Fruit fly (Drosophila melanogaster) whole organism, embryonic: ENCODE measurements around the gene CG1638.

Source experiments
- Aef1 ChIP-seq: fragments of 200-800 bp; sonication (Bioruptor generic); IDR thresholded peaks from 3 replicates; pipeline ENCODE4 v1.3.6; 2022; ENCODE audit warnings: missing biosample characterization, missing genetic modification characterization
- B-H2 ChIP-seq: fragments of 200-800 bp; sonication (Bioruptor generic); optimal IDR thresholded peaks from 2 replicates; lab custom pipeline; 2018; ENCODE audit warnings: missing biosample characterization, mild to moderate bottlenecking, missing genetic modification characterization
- BEAF-32 ChIP-seq: fragments of 200-800 bp; sonication (Bioruptor generic); optimal IDR thresholded peaks from 3 replicates; lab custom pipeline; 2017; ENCODE audit warnings: missing biosample characterization, missing genetic modification characterization, mild to moderate bottlenecking, moderate library complexity, missing genetic modification reagents
- Bgb ChIP-seq: fragments of 200-800 bp; sonication (Bioruptor generic); IDR thresholded peaks from 2 replicates; pipeline ENCODE4 v1.3.6; 2022; ENCODE audit warnings: missing biosample characterization, missing genetic modification characterization; ENCODE audit not compliant: partially characterized antibody
- BtbVII ChIP-seq: fragments of 200-800 bp; sonication (Bioruptor generic); optimal IDR thresholded peaks from 3 replicates; lab custom pipeline; 2017; ENCODE audit warnings: missing biosample characterization, mild to moderate bottlenecking, missing genetic modification characterization
- CG10654 ChIP-seq: fragments of 200-800 bp; sonication (Bioruptor generic); optimal IDR thresholded peaks from 2 replicates; lab custom pipeline; 2016; ENCODE audit warnings: missing biosample characterization, missing genetic modification characterization
- CG11696 ChIP-seq: fragments of 200-800 bp; sonication (Bioruptor generic); IDR thresholded peaks from 2 replicates; pipeline ENCODE4 v1.3.6; 2022; ENCODE audit warnings: missing biosample characterization, missing genetic modification characterization
- CG14441 ChIP-seq: fragments of 200-800 bp; sonication (Bioruptor generic); IDR thresholded peaks from 2 replicates; pipeline ENCODE4 v1.3.6; 2022; ENCODE audit warnings: missing biosample characterization, missing genetic modification characterization
- CG1529 ChIP-seq: fragments of 200-800 bp; sonication (Bioruptor generic); optimal IDR thresholded peaks from 3 replicates; lab custom pipeline; 2018; ENCODE audit warnings: missing biosample characterization, missing genetic modification characterization
- CG15601 ChIP-seq: fragments of 200-800 bp; sonication (Bioruptor generic); optimal IDR thresholded peaks from 3 replicates; lab custom pipeline; 2019; ENCODE audit warnings: missing biosample characterization, mild to moderate bottlenecking, missing genetic modification characterization, moderate library complexity
- CG18476 ChIP-seq: fragments of 200-800 bp; sonication (Bioruptor generic); optimal IDR thresholded peaks from 2 replicates; lab custom pipeline; 2016; ENCODE audit warnings: missing biosample characterization, mild to moderate bottlenecking, missing genetic modification characterization
- CG18599 ChIP-seq: fragments of 200-800 bp; sonication (Bioruptor generic); optimal IDR thresholded peaks from 3 replicates; lab custom pipeline; 2017; ENCODE audit warnings: missing biosample characterization, missing genetic modification characterization, mild to moderate bottlenecking, moderate library complexity, missing genetic modification reagents
- CG18619 ChIP-seq: fragments of 200-800 bp; sonication (Bioruptor generic); optimal IDR thresholded peaks from 3 replicates; lab custom pipeline; 2017; ENCODE audit warnings: missing biosample characterization, mild to moderate bottlenecking, missing genetic modification characterization
- CG2875 ChIP-seq: fragments of 200-800 bp; sonication (Bioruptor generic); optimal IDR thresholded peaks from 2 replicates; lab custom pipeline; 2017; ENCODE audit warnings: missing biosample characterization, mild to moderate bottlenecking, missing genetic modification characterization, missing genetic modification reagents
- CG2889 ChIP-seq: fragments of 200-800 bp; sonication (Bioruptor generic); IDR thresholded peaks from 3 replicates; pipeline ENCODE4 v1.3.6; 2022; ENCODE audit warnings: missing biosample characterization, missing genetic modification characterization
- CG30403 ChIP-seq: fragments of 200-800 bp; sonication (Bioruptor generic); optimal IDR thresholded peaks from 3 replicates; lab custom pipeline; 2016; ENCODE audit warnings: missing biosample characterization, missing genetic modification characterization
- CG34376 ChIP-seq: fragments of 200-800 bp; sonication (Bioruptor generic); optimal IDR thresholded peaks from 2 replicates; lab custom pipeline; 2018; ENCODE audit warnings: missing biosample characterization, mild to moderate bottlenecking, missing genetic modification characterization
- CG7963 ChIP-seq: fragments of 200-800 bp; sonication (Bioruptor generic); IDR thresholded peaks from 3 replicates; pipeline ENCODE4 v1.3.6; 2022; ENCODE audit warnings: missing biosample characterization, missing genetic modification characterization; ENCODE audit not compliant: partially characterized antibody
- CHES-1-like ChIP-seq: fragments of 200-800 bp; sonication (Bioruptor generic); optimal IDR thresholded peaks from 2 replicates; lab custom pipeline; 2016; ENCODE audit warnings: missing biosample characterization, missing genetic modification characterization
- CrebB ChIP-seq: fragments of 200-800 bp; sonication (Bioruptor generic); optimal IDR thresholded peaks from 3 replicates; lab custom pipeline; 2018; ENCODE audit warnings: missing biosample characterization, mild to moderate bottlenecking, missing genetic modification characterization
- D19A ChIP-seq: fragments of 200-800 bp; optimal IDR thresholded peaks from 3 replicates; lab custom pipeline; 2019; ENCODE audit warnings: missing biosample characterization, mild to moderate bottlenecking, missing genetic modification characterization, moderate library complexity
- Dad ChIP-seq: fragments of 200-800 bp; sonication (Bioruptor generic); optimal IDR thresholded peaks from 3 replicates; lab custom pipeline; 2016; ENCODE audit warnings: missing biosample characterization, missing genetic modification characterization
- Jarid2 ChIP-seq: fragments of 200-800 bp; sonication (Bioruptor generic); optimal IDR thresholded peaks from 3 replicates; lab custom pipeline; 2017; ENCODE audit warnings: mild to moderate bottlenecking, missing biosample characterization, missing genetic modification reagents, missing genetic modification characterization
- Lpt ChIP-seq: fragments of >200 bp; optimal IDR thresholded peaks from 2 replicates; lab custom pipeline; 2018; ENCODE audit warnings: missing biosample characterization, missing genetic modification characterization
- MESR4 ChIP-seq: fragments of 200-800 bp; sonication (Bioruptor generic); optimal IDR thresholded peaks from 2 replicates; lab custom pipeline; 2018; ENCODE audit warnings: missing biosample characterization, mild to moderate bottlenecking, missing genetic modification characterization, moderate library complexity
- Meics ChIP-seq: fragments of 200-800 bp; sonication (Bioruptor generic); optimal IDR thresholded peaks from 2 replicates; lab custom pipeline; 2017; ENCODE audit warnings: missing biosample characterization, mild to moderate bottlenecking, missing genetic modification characterization
- Pdp1 ChIP-seq, 2 experiments: fragments of 200-800 bp; sonication (Bioruptor generic); optimal IDR thresholded peaks; 3 replicates each; lab custom pipeline; 2016; ENCODE audit warnings: missing biosample characterization in 2 of 2, missing genetic modification characterization in 2 of 2, mild to moderate bottlenecking in 1 of 2, moderate library complexity in 1 of 2
- Rx ChIP-seq: fragments of 200-800 bp; sonication (Bioruptor generic); IDR thresholded peaks from 2 replicates; pipeline ENCODE4 v1.3.6; 2022; ENCODE audit warnings: missing biosample characterization, missing genetic modification characterization
- Xbp1 ChIP-seq: fragments of 200-800 bp; sonication (Bioruptor generic); optimal IDR thresholded peaks from 3 replicates; lab custom pipeline; 2016; ENCODE audit warnings: missing biosample characterization, mild to moderate bottlenecking, missing genetic modification characterization
- ash1 ChIP-seq: fragments of 200-800 bp; sonication (Bioruptor generic); optimal IDR thresholded peaks from 2 replicates; lab custom pipeline; 2018; ENCODE audit warnings: missing biosample characterization, mild to moderate bottlenecking, missing genetic modification characterization
- ato ChIP-seq: fragments of 200-800 bp; sonication (Bioruptor generic); IDR thresholded peaks from 2 replicates; pipeline ENCODE4 v1.3.6; 2022; ENCODE audit warnings: missing biosample characterization, missing genetic modification characterization; ENCODE audit not compliant: partially characterized antibody
- cad ChIP-seq: fragments of >200 bp; optimal IDR thresholded peaks from 2 replicates; lab custom pipeline; 2017; ENCODE audit warnings: missing biosample characterization, missing genetic modification characterization
- cato ChIP-seq: fragments of 200-800 bp; sonication (Bioruptor generic); optimal IDR thresholded peaks from 2 replicates; lab custom pipeline; 2016; ENCODE audit warnings: missing biosample characterization, missing genetic modification characterization, borderline replicate concordance
- cg ChIP-seq: fragments of 200-800 bp; sonication (Bioruptor generic); optimal IDR thresholded peaks from 3 replicates; lab custom pipeline; 2019; ENCODE audit warnings: missing biosample characterization, mild to moderate bottlenecking, missing genetic modification characterization, moderate library complexity
- chif ChIP-seq, 2 experiments: fragments of 200-800 bp; sonication (Bioruptor generic); optimal IDR thresholded peaks; 3 replicates each; lab custom pipeline; 2016; ENCODE audit warnings: missing biosample characterization in 2 of 2, missing genetic modification characterization in 2 of 2
- da ChIP-seq: fragments of 200-800 bp; sonication (Bioruptor generic); optimal IDR thresholded peaks from 2 replicates; lab custom pipeline; 2016; ENCODE audit warnings: missing biosample characterization, missing genetic modification characterization
- fd102C ChIP-seq: fragments of 200-800 bp; sonication (Bioruptor generic); optimal IDR thresholded peaks from 2 replicates; lab custom pipeline; 2018; ENCODE audit warnings: missing biosample characterization, mild to moderate bottlenecking, missing genetic modification characterization, moderate library complexity
- ftz-f1 ChIP-seq: fragments of 200-800 bp; sonication (Bioruptor generic); optimal IDR thresholded peaks from 2 replicates; lab custom pipeline; 2016; ENCODE audit warnings: missing biosample characterization, missing genetic modification characterization
- gcm ChIP-seq: fragments of 200-800 bp; sonication (Bioruptor generic); optimal IDR thresholded peaks from 2 replicates; lab custom pipeline; 2019; ENCODE audit warnings: missing biosample characterization, mild to moderate bottlenecking, missing genetic modification characterization, moderate library complexity
- hbn ChIP-seq: fragments of 200-800 bp; sonication (Bioruptor generic); IDR thresholded peaks from 2 replicates; pipeline ENCODE4 v1.3.6; 2022; ENCODE audit warnings: missing biosample characterization, missing genetic modification characterization; ENCODE audit not compliant: partially characterized antibody
- ken ChIP-seq: fragments of 200-800 bp; sonication (Bioruptor generic); IDR thresholded peaks from 3 replicates; pipeline ENCODE4 v1.3.6; 2022; ENCODE audit warnings: missing biosample characterization, missing genetic modification characterization
- luna ChIP-seq: fragments of 200-800 bp; sonication (Bioruptor generic); optimal IDR thresholded peaks from 2 replicates; lab custom pipeline; 2016; ENCODE audit warnings: missing biosample characterization, missing genetic modification characterization
- nom ChIP-seq: fragments of 200-800 bp; sonication (Bioruptor generic); optimal IDR thresholded peaks from 2 replicates; lab custom pipeline; 2017; ENCODE audit warnings: missing biosample characterization, missing genetic modification characterization, mild to moderate bottlenecking, moderate library complexity, missing genetic modification reagents
- pho ChIP-seq: fragments of 200-800 bp; sonication (Bioruptor generic); optimal IDR thresholded peaks from 2 replicates; lab custom pipeline; 2016; ENCODE audit warnings: missing biosample characterization, missing genetic modification characterization
- pum ChIP-seq: fragments of 200-800 bp; sonication (Bioruptor generic); optimal IDR thresholded peaks from 2 replicates; lab custom pipeline; 2016; ENCODE audit warnings: missing biosample characterization, missing genetic modification characterization
- rib ChIP-seq: fragments of 200-800 bp; sonication (Bioruptor generic); IDR thresholded peaks from 2 replicates; pipeline ENCODE4 v1.3.6; 2022; ENCODE audit warnings: missing biosample characterization, missing genetic modification characterization
- sd ChIP-seq: fragments of 200-800 bp; sonication (Bioruptor generic); optimal IDR thresholded peaks from 3 replicates; lab custom pipeline; 2018; ENCODE audit warnings: missing biosample characterization, mild to moderate bottlenecking, missing genetic modification characterization, moderate library complexity
- sens ChIP-seq: fragments of 200-800 bp; sonication (Bioruptor generic); peaks from one replicate; lab custom pipeline; 2016; ENCODE audit warnings: missing biosample characterization, missing genetic modification characterization
- slou ChIP-seq: fragments of 200-800 bp; sonication (Bioruptor generic); optimal IDR thresholded peaks from 3 replicates; lab custom pipeline; 2016; ENCODE audit warnings: missing biosample characterization, missing genetic modification characterization
- vfl ChIP-seq: fragments of 200-800 bp; sonication (Bioruptor generic); optimal IDR thresholded peaks from 2 replicates; lab custom pipeline; 2016; ENCODE audit warnings: missing biosample characterization, missing genetic modification characterization

The CG1638 gene

DNA sequence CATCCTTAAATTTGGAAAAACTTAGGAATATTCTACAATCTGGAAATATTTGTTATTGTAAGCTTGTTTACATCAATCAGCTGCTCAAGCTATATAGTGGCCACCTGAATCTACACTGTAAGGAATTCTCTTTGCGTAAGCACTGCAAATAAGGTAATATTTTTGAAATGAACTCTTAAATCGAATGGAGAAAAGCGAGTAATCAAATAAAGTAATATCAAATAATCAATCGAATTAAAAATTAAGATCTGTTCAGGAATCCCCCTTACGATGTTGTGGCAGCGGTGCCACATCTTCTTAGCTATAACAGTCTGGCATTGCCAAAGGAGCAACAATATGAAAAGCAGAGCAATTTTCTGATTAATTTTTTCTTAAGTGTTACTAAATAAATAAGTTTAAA is 25.6 kb downstream of the CG1638 start, which contains the start of the genes Mnat9 and CG1792 (continued):
- TF ChIP-seq vfl (peak; percentile 99), da (GFP tag; lab: Kevin White, UChicago) (peak; percentile 98), CG18476 (GFP tag; lab: Kevin White, UChicago) (peak; percentile 99), luna (GFP tag; lab: Kevin White, UChicago) (peak; percentile 97), fd102C (GFP tag; lab: Kevin White, UChicago) (peak; percentile 70), pho (peak; percentile 98), CG18619 (GFP tag; lab: Kevin White, UChicago) (peak; percentile 97), cad (GFP tag; lab: Kevin White, UChicago) (no peak), CG15601 (tag; lab: Kevin White, UChicago) (peak; percentile 95), CHES-1-like (GFP tag; lab: Kevin White, UChicago) (peak; percentile 99), Aef1 (GFP tag; lab: Robert Waterston, UW) (peak; percentile 99), CG2875 (GFP tag; lab: Kevin White, UChicago) (peak; percentile 95), ato (no peak), BtbVII (peak; percentile 96), sd (peak; percentile 92), Pdp1 (GFP tag; optimal IDR thresholded peaks at IDR 0.05; lab: Kevin White, UChicago) (peak; percentile 98), CG18599 (peak; percentile 98), CG2889 (GFP tag; lab: Robert Waterston, UW) (peak; percentile 99), Jarid2 (peak; percentile 88), slou (GFP tag; lab: Kevin White, UChicago) (peak; percentile 97), cato (GFP tag; lab: Kevin White, UChicago) (peak; percentile 98), ftz-f1 (GFP tag; lab: Kevin White, UChicago) (peak; percentile 80), CG34376 (GFP tag; lab: Kevin White, UChicago) (peak; percentile 93), B-H2 (GFP tag; lab: Kevin White, UChicago) (peak; percentile 94), ash1 (GFP tag; lab: Kevin White, UChicago) (peak; percentile 97), ken (peak; percentile 99), D19A (tag; lab: Kevin White, UChicago) (peak; percentile 92), pum (peak; percentile 98), CG10654 (GFP tag; lab: Kevin White, UChicago) (peak; percentile 99), BEAF-32 (GFP tag; lab: Kevin White, UChicago) (peak; percentile 53), CrebB (peak; percentile 97), Dad (peak; percentile 98), cg (GFP tag; lab: Kevin White, UChicago) (peak; percentile 8), sens (GFP tag; lab: Kevin White, UChicago) (peak; percentile 100), MESR4 (GFP tag; lab: Kevin White, UChicago) (peak; percentile 91), CG1529 (GFP tag; lab: Kevin White, UChicago) (peak; percentile 95), rib (peak; percentile 99), CG7963 (GFP tag; lab: Robert Waterston, UW) (no peak), Lpt (no peak), gcm (peak; percentile 96), Xbp1 (GFP tag; lab: Kevin White, UChicago) (peak; percentile 99), Rx (GFP tag; lab: Robert Waterston, UW) (peak; percentile 99), Meics (GFP tag; lab: Kevin White, UChicago) (peak; percentile 98), CG14441 (GFP tag; lab: Robert Waterston, UW) (peak; percentile 100), CG30403 (GFP tag; lab: Kevin White, UChicago) (peak; percentile 99), Bgb (GFP tag; lab: Robert Waterston, UW) (no peak), hbn (no peak), CG11696 (peak; percentile 97), chif (GFP tag; optimal IDR thresholded peaks at IDR 0.05; lab: Kevin White, UChicago) (peak; percentile 99), nom (GFP tag; lab: Kevin White, UChicago) (peak; percentile 91)
